Worm (Caenorhabditis elegans): ENCODE measurements around the gene C23G10.1.

ce11 chrIII:6215476-6215875 lies 6.4 kb downstream of the C23G10.1 start, which contains the start of gene C23G10.11:
- TF ChIP-seq mep-1 (tag; optimal IDR thresholded peaks at IDR 0.05) (no peak), pha-4 (tag; optimal IDR thresholded peaks at IDR 0.05) (no peak), unc-62 (GFP tag; optimal IDR thresholded peaks at IDR 0.05) (no peak), elt-1 (tag; optimal IDR thresholded peaks at IDR 0.05; ENCODE audit: borderline replicate concordance, insufficient read depth) (no peak), nhr-2 (tag; optimal IDR thresholded peaks at IDR 0.05) (no peak), nhr-76 (tag; optimal IDR thresholded peaks at IDR 0.05) (no peak), nhr-28 (tag; optimal IDR thresholded peaks at IDR 0.05) (no peak), ztf-11 (tag; optimal IDR thresholded peaks at IDR 0.05) (no peak), mab-5 (tag; optimal IDR thresholded peaks at IDR 0.05) (no peak), unc-39 (tag; optimal IDR thresholded peaks at IDR 0.05) (no peak), snpc-4 (tag; optimal IDR thresholded peaks at IDR 0.05) (no peak), unc-120 (tag; optimal IDR thresholded peaks at IDR 0.05; ENCODE audit: poor library complexity, severe bottlenecking) (no peak)

Measured in whole organism, mixed stage, embryonic.